Worm (Caenorhabditis elegans): Measurements from ENCODE around the gene ops-1.

DNA sequence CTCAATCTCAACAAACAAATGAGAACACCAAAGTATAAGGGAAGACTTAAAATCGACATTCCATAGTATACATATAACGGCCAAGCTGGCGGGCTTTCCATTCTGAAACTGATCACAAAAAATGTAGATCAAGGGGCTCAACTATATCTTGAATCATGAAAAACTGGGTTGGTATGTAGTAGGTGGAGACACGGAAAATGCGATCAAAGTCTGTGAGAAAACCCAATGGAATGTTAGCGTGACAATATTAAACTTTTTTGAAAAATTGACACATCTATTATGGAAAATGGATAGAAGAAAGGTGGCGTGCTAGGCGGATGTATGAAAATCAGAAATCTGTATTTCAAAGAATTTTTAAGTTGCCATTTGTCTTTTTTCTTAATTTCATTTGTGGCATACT, 20.9 kb downstream of the ops-1 start, which contains the start of gene srv-28:
- TF ChIP-seq ceh-13 (GFP tag; optimal IDR thresholded peaks at IDR 0.05) (no peak), F13C5.2 (tag; optimal IDR thresholded peaks at IDR 0.05) (no peak), ama-1 (optimal IDR thresholded peaks at IDR 0.05) (no peak), hnd-1 (tag; optimal IDR thresholded peaks at IDR 0.05) (no peak), tbx-11 (GFP tag; IDR thresholded peaks at IDR 0.05) (no peak), tra-4 (tag; optimal IDR thresholded peaks at IDR 0.05) (no peak), aly-1 (tag; optimal IDR thresholded peaks at IDR 0.05) (no peak), B0310.2 (tag; optimal IDR thresholded peaks at IDR 0.05) (no peak), ets-7 (tag; optimal IDR thresholded peaks at IDR 0.05) (no peak), flt-1 (GFP tag; IDR thresholded peaks at IDR 0.05) (no peak)
